Worm (Caenorhabditis elegans) whole organism, L3 larva: Measurements from ENCODE around the gene F17C8.7.

Experiments used
- ZK546.5 ChIP-seq: sonication (generic microtip); optimal IDR thresholded peaks from 2 replicates; lab custom pipeline; 2017; ENCODE audit warnings: missing biosample characterization, missing genetic modification characterization
- aly-2 ChIP-seq: fragments of 150-350 bp; optimal IDR thresholded peaks from 2 replicates; lab custom pipeline; 2014; ENCODE audit warnings: missing biosample characterization, missing genetic modification characterization
- nfya-1 ChIP-seq: sonication (generic microtip); optimal IDR thresholded peaks from 2 replicates; lab custom pipeline; 2017; ENCODE audit warnings: missing genetic modification characterization, mild to moderate bottlenecking, missing compliant biosample characterization, antibody characterized with exemption, moderate library complexity; ENCODE audit not compliant: insufficient read depth
- nhr-12 ChIP-seq: fragments of 150-350 bp; optimal IDR thresholded peaks from 2 replicates; lab custom pipeline; 2014; ENCODE audit warnings: missing biosample characterization, missing genetic modification characterization
- nhr-25 ChIP-seq: sonication (generic microtip); optimal IDR thresholded peaks from 2 replicates; lab custom pipeline; 2017; ENCODE audit warnings: missing biosample characterization, missing genetic modification characterization
- skn-1 ChIP-seq: fragments of 150-350 bp; optimal IDR thresholded peaks from 2 replicates; lab custom pipeline; 2014; ENCODE audit warnings: missing biosample characterization, missing genetic modification characterization
- snpc-4 ChIP-seq: fragments of 150-350 bp; optimal IDR thresholded peaks from 2 replicates; lab custom pipeline; 2014; ENCODE audit warnings: missing biosample characterization, missing genetic modification characterization
- ztf-11 ChIP-seq: fragments of 150-350 bp; optimal IDR thresholded peaks from 2 replicates; lab custom pipeline; 2014; ENCODE audit warnings: missing biosample characterization, missing genetic modification characterization
- ztf-4 ChIP-seq: fragments of 150-350 bp; optimal IDR thresholded peaks from 2 replicates; lab custom pipeline; 2014; ENCODE audit warnings: missing biosample characterization, missing genetic modification characterization

- TF ChIP-seq nhr-12 (tag; lab: Kevin White, UChicago): no peak
- TF ChIP-seq ztf-4 (tag; lab: Kevin White, UChicago): peak; percentile 81
- TF ChIP-seq snpc-4 (tag; lab: Kevin White, UChicago): peak; percentile 91
- no peak for TF ChIP-seq ztf-11
- peak; percentile 60 for TF ChIP-seq skn-1 (tag; lab: Kevin White, UChicago)
- TF ChIP-seq ZK546.5: peak; percentile 10
- peak; percentile 97 for TF ChIP-seq nfya-1 (tag; lab: Kevin White, UChicago)
- no peak for TF ChIP-seq aly-2
- TF ChIP-seq nhr-25 (tag; lab: Kevin White, UChicago): peak; percentile 99
Observed at ce11 chrIII:4756983-4757382, 21.4 kb downstream of the F17C8.7 start, which contains the start of gene fbxl-2.
